Fruit fly (Drosophila melanogaster) whole organism, embryonic: Measurements from ENCODE around the gene Atf3.
A peak's percentile ranks its signal among the peaks of the same experiment; 100 is the strongest.

ENCODE experiments used
- Awh ChIP-seq: fragments of 200-800 bp; sonication (Bioruptor generic); IDR thresholded peaks from 2 replicates; pipeline ENCODE4, ENCODE4 v1.3.6; 2022; ENCODE audit warnings: missing biosample characterization, missing genetic modification characterization
- Bdp1 ChIP-seq: fragments of 200-800 bp; sonication (Bioruptor generic); optimal IDR thresholded peaks from 3 replicates; lab custom pipeline; 2016; ENCODE audit warnings: missing biosample characterization, missing genetic modification characterization
- CG10979 ChIP-seq: fragments of 200-800 bp; sonication (Bioruptor generic); optimal IDR thresholded peaks from 2 replicates; lab custom pipeline; 2018; ENCODE audit warnings: missing biosample characterization, mild to moderate bottlenecking, missing genetic modification characterization, moderate library complexity
- CG12942 ChIP-seq: fragments of 200-800 bp; sonication (Bioruptor generic); optimal IDR thresholded peaks from 3 replicates; lab custom pipeline; 2016; ENCODE audit warnings: missing biosample characterization, missing genetic modification characterization
- CG14050 ChIP-seq: fragments of 200-800 bp; sonication (Bioruptor generic); IDR thresholded peaks from 3 replicates; pipeline ENCODE4 v1.3.6; 2022; ENCODE audit warnings: missing biosample characterization, missing genetic modification characterization
- CG15073 ChIP-seq: fragments of 200-800 bp; sonication (Bioruptor generic); optimal IDR thresholded peaks from 2 replicates; lab custom pipeline; 2016; ENCODE audit warnings: missing biosample characterization, missing genetic modification characterization
- CG1602 ChIP-seq: fragments of 200-800 bp; sonication (Bioruptor generic); optimal IDR thresholded peaks from 3 replicates; lab custom pipeline; 2016; ENCODE audit warnings: missing biosample characterization, missing genetic modification characterization
- CG1603 ChIP-seq: fragments of 200-800 bp; sonication (Bioruptor generic); optimal IDR thresholded peaks from 2 replicates; lab custom pipeline; 2019; ENCODE audit warnings: missing biosample characterization, mild to moderate bottlenecking, missing genetic modification characterization, moderate library complexity
- CG17361 ChIP-seq: fragments of 200-800 bp; sonication (Bioruptor generic); IDR thresholded peaks from 3 replicates; pipeline ENCODE4 v1.3.6; 2022; ENCODE audit warnings: missing biosample characterization, missing genetic modification characterization
- CG18764 ChIP-seq: fragments of 200-800 bp; sonication (Bioruptor generic); optimal IDR thresholded peaks from 3 replicates; lab custom pipeline; 2016; ENCODE audit warnings: missing biosample characterization, missing genetic modification characterization
- CG2120 ChIP-seq: fragments of 200-800 bp; sonication (Bioruptor generic); optimal IDR thresholded peaks from 3 replicates; lab custom pipeline; 2016; ENCODE audit warnings: missing biosample characterization, missing genetic modification characterization
- CG2889 ChIP-seq: fragments of 200-800 bp; sonication (Bioruptor generic); IDR thresholded peaks from 3 replicates; pipeline ENCODE4 v1.3.6; 2022; ENCODE audit warnings: missing biosample characterization, missing genetic modification characterization
- CG34376 ChIP-seq: fragments of 200-800 bp; sonication (Bioruptor generic); optimal IDR thresholded peaks from 2 replicates; lab custom pipeline; 2018; ENCODE audit warnings: missing biosample characterization, mild to moderate bottlenecking, missing genetic modification characterization
- CG3838 ChIP-seq: fragments of 200-800 bp; sonication (Bioruptor generic); optimal IDR thresholded peaks from 3 replicates; lab custom pipeline; 2016; ENCODE audit warnings: missing biosample characterization, missing genetic modification characterization
- CG43689 ChIP-seq: fragments of 200-800 bp; sonication (Bioruptor generic); IDR thresholded peaks from 2 replicates; pipeline ENCODE4 v1.3.6; 2022; ENCODE audit warnings: missing biosample characterization, missing genetic modification characterization
- CG4820 ChIP-seq: fragments of 200-800 bp; sonication (Bioruptor generic); optimal IDR thresholded peaks from 3 replicates; lab custom pipeline; 2016; ENCODE audit warnings: missing biosample characterization, missing genetic modification characterization
- CG8089 ChIP-seq: fragments of 200-800 bp; sonication (Bioruptor generic); optimal IDR thresholded peaks from 3 replicates; lab custom pipeline; 2016; ENCODE audit warnings: missing biosample characterization, missing genetic modification characterization
- CG8290 ChIP-seq, 3 experiments: fragments of 200-800 bp; sonication (Bioruptor generic); optimal IDR thresholded peaks; 2 replicates each; lab custom pipeline; 2016 to 2019; ENCODE audit warnings: missing biosample characterization in 3 of 3, missing genetic modification characterization in 3 of 3, mild to moderate bottlenecking in 2 of 3, moderate library complexity in 1 of 3
- CG8388 ChIP-seq: fragments of 200-800 bp; sonication (Bioruptor generic); optimal IDR thresholded peaks from 2 replicates; lab custom pipeline; 2019; ENCODE audit warnings: missing biosample characterization, mild to moderate bottlenecking, missing genetic modification characterization, moderate library complexity
- Chrac-16 ChIP-seq: fragments of 200-800 bp; sonication (Bioruptor generic); optimal IDR thresholded peaks from 3 replicates; lab custom pipeline; 2016; ENCODE audit warnings: missing biosample characterization, missing genetic modification characterization
- CoRest ChIP-seq: fragments of 200-800 bp; sonication (Bioruptor generic); optimal IDR thresholded peaks from 3 replicates; lab custom pipeline; 2018; ENCODE audit warnings: missing biosample characterization, mild to moderate bottlenecking, missing genetic modification characterization, moderate library complexity
- Dad ChIP-seq: fragments of 200-800 bp; sonication (Bioruptor generic); optimal IDR thresholded peaks from 3 replicates; lab custom pipeline; 2016; ENCODE audit warnings: missing biosample characterization, missing genetic modification characterization
- Dbx ChIP-seq: fragments of 200-800 bp; sonication (Bioruptor generic); IDR thresholded peaks from 3 replicates; pipeline ENCODE4 v1.3.6; 2022; ENCODE audit warnings: missing biosample characterization, missing genetic modification characterization
- E2f1 ChIP-seq: fragments of 200-800 bp; sonication (Bioruptor generic); IDR thresholded peaks from 2 replicates; pipeline ENCODE4 v1.3.6; 2022; ENCODE audit warnings: missing biosample characterization, missing genetic modification characterization
- GATAe ChIP-seq: fragments of 200-800 bp; sonication (Bioruptor generic); conservative IDR thresholded peaks from 2 replicates; pipeline ENCODE4 v1.3.6; 2022; ENCODE audit warnings: missing biosample characterization, missing genetic modification characterization
- H2.0 ChIP-seq: fragments of 200-800 bp; sonication (Bioruptor generic); IDR thresholded peaks from 2 replicates; pipeline ENCODE4 v1.3.6; 2022; ENCODE audit warnings: missing biosample characterization, missing genetic modification characterization
- Hey ChIP-seq: fragments of 200-800 bp; sonication (Bioruptor generic); optimal IDR thresholded peaks from 3 replicates; lab custom pipeline; 2018; ENCODE audit warnings: missing biosample characterization, mild to moderate bottlenecking, missing genetic modification characterization
- Hr39 ChIP-seq: fragments of >200 bp; optimal IDR thresholded peaks from 2 replicates; lab custom pipeline; 2017
- NFAT ChIP-seq: fragments of 200-800 bp; sonication (Bioruptor generic); IDR thresholded peaks from 2 replicates; pipeline ENCODE4 v1.3.6; 2022; ENCODE audit warnings: missing biosample characterization, missing genetic modification characterization
- Oaz ChIP-seq: fragments of 200-800 bp; sonication (Bioruptor generic); IDR thresholded peaks from 2 replicates; pipeline ENCODE4 v1.3.6; 2022; ENCODE audit warnings: missing biosample characterization, missing genetic modification characterization
- Rfx ChIP-seq: fragments of 200-800 bp; sonication (Bioruptor generic); IDR thresholded peaks from 2 replicates; pipeline ENCODE4 v1.3.6; 2022; ENCODE audit warnings: missing biosample characterization, missing genetic modification characterization
- Sin3A ChIP-seq: fragments of >200 bp; optimal IDR thresholded peaks from 2 replicates; lab custom pipeline; 2018
- Sox102F ChIP-seq: fragments of 200-800 bp; sonication (Bioruptor generic); optimal IDR thresholded peaks from 2 replicates; lab custom pipeline; 2018; ENCODE audit warnings: missing biosample characterization, mild to moderate bottlenecking, missing genetic modification characterization, moderate library complexity
- TFAM ChIP-seq: fragments of 200-800 bp; sonication (Bioruptor generic); optimal IDR thresholded peaks from 2 replicates; lab custom pipeline; 2017; ENCODE audit warnings: missing biosample characterization, missing genetic modification characterization, inconsistent platforms
- Taf1 ChIP-seq: fragments of 200-800 bp; sonication (Bioruptor generic); IDR thresholded peaks from 2 replicates; pipeline ENCODE4 v1.3.6; 2022; ENCODE audit warnings: missing biosample characterization, missing genetic modification characterization
- Xrp1 ChIP-seq: fragments of 200-800 bp; sonication (Bioruptor generic); IDR thresholded peaks from 2 replicates; pipeline ENCODE4 v1.3.6; 2022; ENCODE audit warnings: missing biosample characterization, missing genetic modification characterization
- YL-1 ChIP-seq: fragments of 200-800 bp; sonication (Bioruptor generic); optimal IDR thresholded peaks from 3 replicates; lab custom pipeline; 2017; ENCODE audit warnings: missing biosample characterization, mild to moderate bottlenecking, missing genetic modification characterization
- ash1 ChIP-seq: fragments of 200-800 bp; sonication (Bioruptor generic); optimal IDR thresholded peaks from 2 replicates; lab custom pipeline; 2018; ENCODE audit warnings: missing biosample characterization, mild to moderate bottlenecking, missing genetic modification characterization
- ato ChIP-seq: fragments of 200-800 bp; sonication (Bioruptor generic); IDR thresholded peaks from 2 replicates; pipeline ENCODE4 v1.3.6; 2022; ENCODE audit warnings: missing biosample characterization, missing genetic modification characterization; ENCODE audit not compliant: partially characterized antibody
- bab2 ChIP-seq: fragments of 200-800 bp; sonication (Bioruptor generic); optimal IDR thresholded peaks from 2 replicates; lab custom pipeline; 2016; ENCODE audit warnings: missing biosample characterization, missing genetic modification characterization
- chif ChIP-seq, 2 experiments: fragments of 200-800 bp; sonication (Bioruptor generic); optimal IDR thresholded peaks; 3 replicates each; lab custom pipeline; 2016; ENCODE audit warnings: missing biosample characterization in 2 of 2, missing genetic modification characterization in 2 of 2
- cwo ChIP-seq: fragments of 200-800 bp; sonication (Bioruptor generic); optimal IDR thresholded peaks from 3 replicates; lab custom pipeline; 2017; ENCODE audit warnings: missing biosample characterization, missing genetic modification characterization, mild to moderate bottlenecking, moderate library complexity, missing genetic modification reagents
- ems ChIP-seq: fragments of 200-800 bp; sonication (Bioruptor generic); optimal IDR thresholded peaks from 3 replicates; lab custom pipeline; 2016; ENCODE audit warnings: missing biosample characterization, missing genetic modification characterization
- gcm ChIP-seq: fragments of 200-800 bp; sonication (Bioruptor generic); optimal IDR thresholded peaks from 2 replicates; lab custom pipeline; 2019; ENCODE audit warnings: missing biosample characterization, mild to moderate bottlenecking, missing genetic modification characterization, moderate library complexity
- hth ChIP-seq: fragments of >200 bp; optimal IDR thresholded peaks from 2 replicates; lab custom pipeline; 2017; ENCODE audit warnings: inconsistent platforms
- insv ChIP-seq, 2 experiments: fragments of 200-800 bp; sonication (Bioruptor generic); optimal IDR thresholded peaks; 3 replicates each; lab custom pipeline; 2016 to 2018; ENCODE audit warnings: missing biosample characterization in 2 of 2, missing genetic modification characterization in 2 of 2
- luna ChIP-seq: fragments of 200-800 bp; sonication (Bioruptor generic); optimal IDR thresholded peaks from 2 replicates; lab custom pipeline; 2016; ENCODE audit warnings: missing biosample characterization, missing genetic modification characterization
- maf-S ChIP-seq: fragments of 200-800 bp; sonication (Bioruptor generic); optimal IDR thresholded peaks from 2 replicates; lab custom pipeline; 2016; ENCODE audit warnings: missing biosample characterization, missing genetic modification characterization
- nom ChIP-seq: fragments of 200-800 bp; sonication (Bioruptor generic); optimal IDR thresholded peaks from 2 replicates; lab custom pipeline; 2017; ENCODE audit warnings: missing biosample characterization, missing genetic modification characterization, mild to moderate bottlenecking, moderate library complexity, missing genetic modification reagents
- peb ChIP-seq: fragments of 200-800 bp; sonication (Bioruptor generic); IDR thresholded peaks from 2 replicates; pipeline ENCODE4 v1.3.6; 2022; ENCODE audit warnings: missing biosample characterization, missing genetic modification characterization
- repo ChIP-seq: fragments of 200-800 bp; sonication (Bioruptor generic); optimal IDR thresholded peaks from 2 replicates; lab custom pipeline; 2016; ENCODE audit warnings: missing biosample characterization, missing genetic modification characterization

Gene Atf3

dm6 chrX:1275018-1275820 is at the start of gene Atf3 (continued):
- TF ChIP-seq CG34376 (GFP tag; lab: Kevin White, UChicago): peak; percentile 99
- TF ChIP-seq Awh (GFP tag; lab: Robert Waterston, UW): peak; percentile 97
- TF ChIP-seq CG8388 (GFP tag; lab: Kevin White, UChicago): peak; percentile 97
- TF ChIP-seq ash1 (GFP tag; lab: Kevin White, UChicago): peak; percentile 96
- no peak for TF ChIP-seq nom (GFP tag; lab: Kevin White, UChicago)
- TF ChIP-seq bab2: peak; percentile 99
- TF ChIP-seq cwo (GFP tag; lab: Kevin White, UChicago): peak; percentile 99
- peak; percentile 97 for TF ChIP-seq peb (GFP tag; lab: Robert Waterston, UW)
- no peak for TF ChIP-seq Hr39 (lab: Kevin White, UChicago)
- TF ChIP-seq CG8089: peak; percentile 98
- peak; percentile 72 to 79 for TF ChIP-seq insv (GFP tag; optimal IDR thresholded peaks at IDR 0.05; lab: Kevin White, UChicago)
- peak; percentile 98 for TF ChIP-seq gcm (GFP tag; lab: Kevin White, UChicago)
- TF ChIP-seq maf-S (GFP tag; lab: Kevin White, UChicago): peak; percentile 99
- TF ChIP-seq CG43689 (GFP tag; lab: Robert Waterston, UW): peak; percentile 92
- TF ChIP-seq CG1603: peak; percentile 99
- peak; percentile 98 for TF ChIP-seq NFAT
- peak; percentile 100 for TF ChIP-seq CG2120
- TF ChIP-seq CG3838 (GFP tag; lab: Kevin White, UChicago): peak; percentile 98
- peak; percentile 90 for TF ChIP-seq TFAM (GFP tag; lab: Kevin White, UChicago)
- peak; percentile 98 for TF ChIP-seq E2f1
- TF ChIP-seq Rfx (GFP tag; lab: Robert Waterston, UW): peak; percentile 99
- peak; percentile 100 for TF ChIP-seq CoRest (tag; lab: Kevin White, UChicago)
- peak; percentile 99 for TF ChIP-seq Dad (GFP tag; lab: Kevin White, UChicago)
- peak; percentile 98 for TF ChIP-seq CG14050 (GFP tag; lab: Robert Waterston, UW)
- TF ChIP-seq Taf1: peak; percentile 98
- peak; percentile 99 for TF ChIP-seq luna (GFP tag; lab: Kevin White, UChicago)
- peak; percentile 98 for TF ChIP-seq Hey
- peak; percentile 97 for TF ChIP-seq CG10979 (tag; lab: Kevin White, UChicago)
- TF ChIP-seq CG2889: peak; percentile 97
- TF ChIP-seq Dbx (GFP tag; lab: Robert Waterston, UW): peak; percentile 99
- peak; percentile 86 for TF ChIP-seq CG15073 (GFP tag; lab: Kevin White, UChicago)
- peak; percentile 98 for TF ChIP-seq repo (GFP tag; lab: Kevin White, UChicago)
- peak; percentile 93 for TF ChIP-seq CG8290 (GFP tag; optimal IDR thresholded peaks at IDR 0.05; lab: Kevin White, UChicago)
- peak; percentile 69 to 100 for TF ChIP-seq CG8290 (tag; optimal IDR thresholded peaks at IDR 0.05; lab: Kevin White, UChicago)
- TF ChIP-seq CG1602 (GFP tag; lab: Kevin White, UChicago): peak; percentile 98
- no peak for TF ChIP-seq Sin3A (lab: Kevin White, UChicago)
- peak; percentile 98 to 99 for TF ChIP-seq chif (GFP tag; optimal IDR thresholded peaks at IDR 0.05; lab: Kevin White, UChicago)
- TF ChIP-seq CG17361 (GFP tag; lab: Robert Waterston, UW): peak; percentile 99
- peak; percentile 98 for TF ChIP-seq Xrp1
- TF ChIP-seq Chrac-16 (GFP tag; lab: Kevin White, UChicago): peak; percentile 99
- TF ChIP-seq Bdp1 (GFP tag; lab: Kevin White, UChicago): peak; percentile 94
- peak; percentile 99 for TF ChIP-seq ems
- TF ChIP-seq CG18764 (GFP tag; lab: Kevin White, UChicago): peak; percentile 98
- no peak for TF ChIP-seq ato
- no peak for TF ChIP-seq hth (lab: Kevin White, UChicago)
- peak; percentile 98 for TF ChIP-seq Oaz (GFP tag; lab: Robert Waterston, UW)
- peak; percentile 99 for TF ChIP-seq Sox102F (GFP tag; lab: Kevin White, UChicago)
- peak; percentile 97 for TF ChIP-seq H2.0 (GFP tag; lab: Robert Waterston, UW)
- peak; percentile 96 for TF ChIP-seq YL-1 (GFP tag; lab: Kevin White, UChicago)
- peak; percentile 98 for TF ChIP-seq CG4820 (GFP tag; lab: Kevin White, UChicago)
- TF ChIP-seq CG12942 (GFP tag; lab: Kevin White, UChicago): peak; percentile 99
- TF ChIP-seq GATAe (GFP tag; lab: Robert Waterston, UW): peak; percentile 96
